Fruit fly (Drosophila melanogaster) whole organism, embryonic: ENCODE data around the gene Cnep1r2.

Experiments
- Antp ChIP-seq: fragments of 200-800 bp; sonication (Bioruptor generic); optimal IDR thresholded peaks from 3 replicates; lab custom pipeline; 2016; ENCODE audit warnings: missing biosample characterization, missing genetic modification characterization
- Asciz ChIP-seq: fragments of 200-800 bp; sonication (Bioruptor generic); optimal IDR thresholded peaks from 2 replicates; lab custom pipeline; 2017; ENCODE audit warnings: missing biosample characterization, mild to moderate bottlenecking, missing genetic modification characterization, missing genetic modification reagents
- Bdp1 ChIP-seq: fragments of 200-800 bp; sonication (Bioruptor generic); optimal IDR thresholded peaks from 3 replicates; lab custom pipeline; 2016; ENCODE audit warnings: missing biosample characterization, missing genetic modification characterization
- Bgb ChIP-seq: fragments of 200-800 bp; sonication (Bioruptor generic); IDR thresholded peaks from 2 replicates; pipeline ENCODE4 v1.3.6; 2022; ENCODE audit warnings: missing biosample characterization, missing genetic modification characterization; ENCODE audit not compliant: partially characterized antibody
- CG10654 ChIP-seq: fragments of 200-800 bp; sonication (Bioruptor generic); optimal IDR thresholded peaks from 2 replicates; lab custom pipeline; 2016; ENCODE audit warnings: missing biosample characterization, missing genetic modification characterization
- CG11504 ChIP-seq: fragments of 200-800 bp; sonication (Bioruptor generic); optimal IDR thresholded peaks from 3 replicates; lab custom pipeline; 2019; ENCODE audit warnings: missing biosample characterization, mild to moderate bottlenecking, missing genetic modification characterization, moderate library complexity
- CG11723 ChIP-seq: fragments of 200-800 bp; sonication (Bioruptor generic); optimal IDR thresholded peaks from 2 replicates; lab custom pipeline; 2017; ENCODE audit warnings: missing biosample characterization, mild to moderate bottlenecking, missing genetic modification characterization
- CG12155 ChIP-seq: fragments of 200-800 bp; sonication (Bioruptor generic); optimal IDR thresholded peaks from 3 replicates; lab custom pipeline; 2016; ENCODE audit warnings: missing biosample characterization, missing genetic modification characterization
- CG13296 ChIP-seq: fragments of 200-800 bp; sonication (Bioruptor generic); optimal IDR thresholded peaks from 3 replicates; lab custom pipeline; 2018; ENCODE audit warnings: missing biosample characterization, mild to moderate bottlenecking, missing genetic modification characterization
- CG13424 ChIP-seq: fragments of 200-800 bp; sonication (Bioruptor generic); optimal IDR thresholded peaks from 2 replicates; lab custom pipeline; 2019; ENCODE audit warnings: missing biosample characterization, mild to moderate bottlenecking, missing genetic modification characterization, moderate library complexity
- CG13894 ChIP-seq: fragments of 200-800 bp; sonication (Bioruptor generic); optimal IDR thresholded peaks from 3 replicates; lab custom pipeline; 2018; ENCODE audit warnings: missing biosample characterization, mild to moderate bottlenecking, missing genetic modification characterization, moderate library complexity
- CG17802 ChIP-seq: fragments of 200-800 bp; sonication (Bioruptor generic); optimal IDR thresholded peaks from 2 replicates; lab custom pipeline; 2018; ENCODE audit warnings: missing biosample characterization, mild to moderate bottlenecking, missing genetic modification characterization, moderate library complexity
- CG17829 ChIP-seq: fragments of 200-800 bp; optimal IDR thresholded peaks from 2 replicates; lab custom pipeline; 2019; ENCODE audit warnings: missing biosample characterization, mild to moderate bottlenecking, missing genetic modification characterization, moderate library complexity
- CG18262 ChIP-seq: fragments of 200-800 bp; optimal IDR thresholded peaks from 3 replicates; lab custom pipeline; 2019; ENCODE audit warnings: missing biosample characterization, mild to moderate bottlenecking, missing genetic modification characterization, moderate library complexity
- CG2678 ChIP-seq: fragments of 200-800 bp; sonication (Bioruptor generic); optimal IDR thresholded peaks from 3 replicates; lab custom pipeline; 2019; ENCODE audit warnings: missing biosample characterization, mild to moderate bottlenecking, missing genetic modification characterization, moderate library complexity
- CG2712 ChIP-seq: fragments of 200-800 bp; optimal IDR thresholded peaks from 3 replicates; lab custom pipeline; 2019; ENCODE audit warnings: missing biosample characterization, mild to moderate bottlenecking, missing genetic modification characterization, moderate library complexity
- CG3065 ChIP-seq: fragments of 200-800 bp; sonication (Bioruptor generic); optimal IDR thresholded peaks from 2 replicates; lab custom pipeline; 2016; ENCODE audit warnings: missing biosample characterization, missing genetic modification characterization
- CG3838 ChIP-seq: fragments of 200-800 bp; sonication (Bioruptor generic); optimal IDR thresholded peaks from 3 replicates; lab custom pipeline; 2016; ENCODE audit warnings: missing biosample characterization, missing genetic modification characterization
- CG42726 ChIP-seq: fragments of 200-800 bp; sonication (Bioruptor generic); IDR thresholded peaks from 2 replicates; pipeline ENCODE4 v1.3.6; 2022; ENCODE audit warnings: missing biosample characterization, missing genetic modification characterization; ENCODE audit not compliant: partially characterized antibody
- Chrac-16 ChIP-seq: fragments of 200-800 bp; sonication (Bioruptor generic); optimal IDR thresholded peaks from 3 replicates; lab custom pipeline; 2016; ENCODE audit warnings: missing biosample characterization, missing genetic modification characterization
- Dbx ChIP-seq: fragments of 200-800 bp; sonication (Bioruptor generic); IDR thresholded peaks from 3 replicates; pipeline ENCODE4 v1.3.6; 2022; ENCODE audit warnings: missing biosample characterization, missing genetic modification characterization
- Dfd ChIP-seq, 2 experiments: fragments of >200 bp; optimal IDR thresholded peaks; 2 replicates each; lab custom pipeline; 2017; ENCODE audit warnings: missing biosample characterization in 2 of 2, missing genetic modification characterization in 2 of 2
- Elba2 ChIP-seq: fragments of 200-800 bp; sonication (Bioruptor generic); optimal IDR thresholded peaks from 3 replicates; lab custom pipeline; 2016; ENCODE audit warnings: missing biosample characterization, missing genetic modification characterization
- Fer3 ChIP-seq: fragments of 200-800 bp; sonication (Bioruptor generic); optimal IDR thresholded peaks from 2 replicates; lab custom pipeline; 2018; ENCODE audit warnings: missing biosample characterization, mild to moderate bottlenecking, missing genetic modification characterization, moderate library complexity
- Hand ChIP-seq: fragments of 200-800 bp; sonication (Bioruptor generic); optimal IDR thresholded peaks from 2 replicates; lab custom pipeline; 2017; ENCODE audit warnings: mild to moderate bottlenecking, missing biosample characterization, missing genetic modification reagents, missing genetic modification characterization
- Hmr ChIP-seq: fragments of 200-800 bp; sonication (Bioruptor generic); optimal IDR thresholded peaks from 3 replicates; lab custom pipeline; 2017; ENCODE audit warnings: mild to moderate bottlenecking, missing biosample characterization, missing genetic modification reagents, missing genetic modification characterization
- Hmx ChIP-seq: fragments of 200-800 bp; sonication (Bioruptor generic); optimal IDR thresholded peaks from 2 replicates; lab custom pipeline; 2016; ENCODE audit warnings: missing biosample characterization, missing genetic modification characterization
- Med ChIP-seq: fragments of 200-800 bp; sonication (Bioruptor generic); peaks from one replicate; lab custom pipeline; 2016; ENCODE audit warnings: missing biosample characterization, missing genetic modification characterization, mild to moderate bottlenecking, inconsistent platforms, moderate library complexity
- Ptx1 ChIP-seq: fragments of 200-800 bp; sonication (Bioruptor generic); IDR thresholded peaks from 2 replicates; pipeline ENCODE4 v1.3.6; 2022; ENCODE audit warnings: missing biosample characterization, missing genetic modification characterization
- Sry-β ChIP-seq: fragments of 200-800 bp; sonication (Bioruptor generic); optimal IDR thresholded peaks from 2 replicates; lab custom pipeline; 2018; ENCODE audit warnings: missing biosample characterization, mild to moderate bottlenecking, missing genetic modification characterization, moderate library complexity
- ac ChIP-seq: fragments of 200-800 bp; sonication (Bioruptor generic); optimal IDR thresholded peaks from 3 replicates; lab custom pipeline; 2017; ENCODE audit warnings: missing biosample characterization, mild to moderate bottlenecking, missing genetic modification characterization
- ara ChIP-seq: fragments of 200-800 bp; sonication (Bioruptor generic); IDR thresholded peaks from 2 replicates; pipeline ENCODE4 v1.3.6; 2022; ENCODE audit warnings: missing biosample characterization, missing genetic modification characterization
- bab2 ChIP-seq: fragments of 200-800 bp; sonication (Bioruptor generic); optimal IDR thresholded peaks from 2 replicates; lab custom pipeline; 2016; ENCODE audit warnings: missing biosample characterization, missing genetic modification characterization
- bowl ChIP-seq: fragments of 200-800 bp; sonication (Bioruptor generic); IDR thresholded peaks from 2 replicates; pipeline ENCODE4 v1.3.6; 2022; ENCODE audit warnings: missing biosample characterization, missing genetic modification characterization
- btn ChIP-seq: fragments of 200-800 bp; sonication (Bioruptor generic); optimal IDR thresholded peaks from 2 replicates; lab custom pipeline; 2016; ENCODE audit warnings: missing biosample characterization, missing genetic modification characterization
- chm ChIP-seq: fragments of 200-800 bp; sonication (Bioruptor generic); IDR thresholded peaks from 2 replicates; pipeline ENCODE4 v1.3.6; 2022; ENCODE audit warnings: missing biosample characterization, missing genetic modification characterization
- dmrt11E ChIP-seq: fragments of 200-800 bp; sonication (Bioruptor generic); optimal IDR thresholded peaks from 3 replicates; lab custom pipeline; 2018; ENCODE audit warnings: missing biosample characterization, mild to moderate bottlenecking, missing genetic modification characterization, moderate library complexity
- dysf ChIP-seq: fragments of 200-800 bp; sonication (Bioruptor generic); IDR thresholded peaks from 3 replicates; pipeline ENCODE4 v1.3.6; 2022; ENCODE audit warnings: missing biosample characterization, missing genetic modification characterization
- emc ChIP-seq: fragments of 200-800 bp; sonication (Bioruptor generic); optimal IDR thresholded peaks from 2 replicates; lab custom pipeline; 2016; ENCODE audit warnings: missing biosample characterization, missing genetic modification characterization
- fd3F ChIP-seq: fragments of 200-800 bp; sonication (Bioruptor generic); optimal IDR thresholded peaks from 2 replicates; lab custom pipeline; 2018; ENCODE audit warnings: missing biosample characterization, mild to moderate bottlenecking, missing genetic modification characterization, moderate library complexity
- fu2 ChIP-seq: fragments of 200-800 bp; sonication (Bioruptor generic); optimal IDR thresholded peaks from 2 replicates; lab custom pipeline; 2016; ENCODE audit warnings: missing biosample characterization, missing genetic modification characterization
- gcm ChIP-seq: fragments of 200-800 bp; sonication (Bioruptor generic); optimal IDR thresholded peaks from 2 replicates; lab custom pipeline; 2019; ENCODE audit warnings: missing biosample characterization, mild to moderate bottlenecking, missing genetic modification characterization, moderate library complexity
- ham ChIP-seq: fragments of 200-800 bp; sonication (Bioruptor generic); IDR thresholded peaks from 2 replicates; pipeline ENCODE4 v1.3.6; 2022; ENCODE audit warnings: missing biosample characterization, missing genetic modification characterization
- nom ChIP-seq: fragments of 200-800 bp; sonication (Bioruptor generic); optimal IDR thresholded peaks from 2 replicates; lab custom pipeline; 2017; ENCODE audit warnings: missing biosample characterization, missing genetic modification characterization, mild to moderate bottlenecking, moderate library complexity, missing genetic modification reagents
- phol ChIP-seq: fragments of 200-800 bp; sonication (Bioruptor generic); optimal IDR thresholded peaks from 3 replicates; lab custom pipeline; 2018; ENCODE audit warnings: missing biosample characterization, mild to moderate bottlenecking, missing genetic modification characterization, moderate library complexity
- run ChIP-seq: fragments of 200-800 bp; sonication (Bioruptor generic); optimal IDR thresholded peaks from 3 replicates; lab custom pipeline; 2018; ENCODE audit warnings: missing biosample characterization, mild to moderate bottlenecking, missing genetic modification characterization
- sna ChIP-seq: fragments of 200-800 bp; sonication (Bioruptor generic); IDR thresholded peaks from 2 replicates; pipeline ENCODE4 v1.3.6; 2022; ENCODE audit warnings: missing biosample characterization, missing genetic modification characterization; ENCODE audit not compliant: partially characterized antibody
- stc ChIP-seq: fragments of 200-800 bp; sonication (Bioruptor generic); IDR thresholded peaks from 2 replicates; pipeline ENCODE4 v1.3.6; 2022; ENCODE audit warnings: missing biosample characterization, missing genetic modification characterization
- tx ChIP-seq: fragments of 200-800 bp; sonication (Bioruptor generic); optimal IDR thresholded peaks from 2 replicates; lab custom pipeline; 2016; ENCODE audit warnings: missing biosample characterization, missing genetic modification characterization
- wek ChIP-seq: fragments of 200-800 bp; sonication (Bioruptor generic); optimal IDR thresholded peaks from 3 replicates; lab custom pipeline; 2018; ENCODE audit warnings: missing biosample characterization, mild to moderate bottlenecking, missing genetic modification characterization, moderate library complexity

The Cnep1r2 gene

dm6 chr3L:10637819-10638218, at the start of gene Cnep1r2 (continued):
- TF ChIP-seq Chrac-16 = peak; percentile 96
- TF ChIP-seq Hmx (GFP tag; lab: Kevin White, UChicago) = no peak
- TF ChIP-seq Bdp1 (GFP tag; lab: Kevin White, UChicago) = peak; percentile 64
- TF ChIP-seq CG3838 (GFP tag; lab: Kevin White, UChicago) = peak; percentile 79
- no peak for TF ChIP-seq Dfd (GFP tag; optimal IDR thresholded peaks at IDR 0.05; lab: Kevin White, UChicago)
- TF ChIP-seq bowl (GFP tag; lab: Robert Waterston, UW) = peak; percentile 65
- peak; percentile 84 for TF ChIP-seq bab2 (GFP tag; lab: Kevin White, UChicago)
- TF ChIP-seq CG17802 (tag; lab: Kevin White, UChicago) = peak; percentile 74
- TF ChIP-seq stc (GFP tag; lab: Robert Waterston, UW) = peak; percentile 95
- peak; percentile 65 for TF ChIP-seq Sry-β (GFP tag; lab: Kevin White, UChicago)
- TF ChIP-seq CG3065 (GFP tag; lab: Kevin White, UChicago) = peak; percentile 88
- TF ChIP-seq CG13424 (tag; lab: Kevin White, UChicago) = peak; percentile 98
- TF ChIP-seq run (tag; lab: Kevin White, UChicago) = peak; percentile 93
- TF ChIP-seq btn (GFP tag; lab: Kevin White, UChicago) = no peak
- peak; percentile 97 for TF ChIP-seq phol
- TF ChIP-seq CG17829 (tag; lab: Kevin White, UChicago) = peak; percentile 98
- TF ChIP-seq ara (GFP tag; lab: Robert Waterston, UW) = peak; percentile 90
- peak; percentile 58 for TF ChIP-seq fu2 (GFP tag; lab: Kevin White, UChicago)
- TF ChIP-seq Asciz (GFP tag; lab: Kevin White, UChicago) = peak; percentile 90
- TF ChIP-seq CG13894 = peak; percentile 96
- peak; percentile 98 for TF ChIP-seq CG18262
- peak; percentile 8 for TF ChIP-seq wek (GFP tag; lab: Kevin White, UChicago)
- TF ChIP-seq tx (GFP tag; lab: Kevin White, UChicago) = peak; percentile 70
- TF ChIP-seq Bgb (GFP tag; lab: Robert Waterston, UW) = no peak
- TF ChIP-seq CG2712 (tag; lab: Kevin White, UChicago) = peak; percentile 98
- TF ChIP-seq nom = peak; percentile 90
- peak; percentile 66 for TF ChIP-seq Antp (GFP tag; lab: Kevin White, UChicago)

- TF ChIP-seq CG3065 (GFP tag; lab: Kevin White, UChicago) = no peak
- TF ChIP-seq CG3838 (GFP tag; lab: Kevin White, UChicago) = no peak
- TF ChIP-seq chm (GFP tag; lab: Robert Waterston, UW) = no peak
- TF ChIP-seq dysf (GFP tag; lab: Robert Waterston, UW) = peak; percentile 20; the same call in 1 of the 3 replicates
- TF ChIP-seq CG42726 (GFP tag; lab: Robert Waterston, UW) = no peak
- no peak for TF ChIP-seq gcm (GFP tag; lab: Kevin White, UChicago)
- TF ChIP-seq CG13296 = peak; percentile 32
- no peak for TF ChIP-seq dmrt11E
- no peak for TF ChIP-seq sna
- no peak for TF ChIP-seq CG10654 (GFP tag; lab: Kevin White, UChicago)
- no peak for TF ChIP-seq CG11723 (GFP tag; lab: Kevin White, UChicago)
- no peak for TF ChIP-seq bowl (GFP tag; lab: Robert Waterston, UW)
- TF ChIP-seq CG2678 (tag; lab: Kevin White, UChicago) = peak; percentile 52
- peak; percentile 37 for TF ChIP-seq Hmr (GFP tag; lab: Kevin White, UChicago)
- TF ChIP-seq Fer3 (tag; lab: Kevin White, UChicago) = peak; percentile 2
- peak; percentile 47 for TF ChIP-seq Med (GFP tag; lab: Kevin White, UChicago)
- TF ChIP-seq Hmx (GFP tag; lab: Kevin White, UChicago) = no peak
- no peak for TF ChIP-seq emc
- TF ChIP-seq fd3F (GFP tag; lab: Kevin White, UChicago) = no peak
- TF ChIP-seq Dbx (GFP tag; lab: Robert Waterston, UW) = 0 out of 3 replicates have a peak, but pooled peaks have one; percentile 26
- TF ChIP-seq CG12155 (GFP tag; lab: Kevin White, UChicago) = no peak
- peak; percentile 27 for TF ChIP-seq CG11504
- TF ChIP-seq Elba2 = no peak
- peak; percentile 8; the same call in 1 of the 2 replicates for TF ChIP-seq Ptx1 (GFP tag; lab: Robert Waterston, UW)
- no peak for TF ChIP-seq ham (GFP tag; lab: Robert Waterston, UW)
- peak; percentile 13 for TF ChIP-seq Hand
- TF ChIP-seq ac (GFP tag; lab: Kevin White, UChicago) = no peak
Measured at dm6 chr3L:10599512-10599911, 38.4 kb upstream of the Cnep1r2 start.
